Fruit fly (Drosophila melanogaster): ENCODE results near the gene CenG1A.

DNA sequence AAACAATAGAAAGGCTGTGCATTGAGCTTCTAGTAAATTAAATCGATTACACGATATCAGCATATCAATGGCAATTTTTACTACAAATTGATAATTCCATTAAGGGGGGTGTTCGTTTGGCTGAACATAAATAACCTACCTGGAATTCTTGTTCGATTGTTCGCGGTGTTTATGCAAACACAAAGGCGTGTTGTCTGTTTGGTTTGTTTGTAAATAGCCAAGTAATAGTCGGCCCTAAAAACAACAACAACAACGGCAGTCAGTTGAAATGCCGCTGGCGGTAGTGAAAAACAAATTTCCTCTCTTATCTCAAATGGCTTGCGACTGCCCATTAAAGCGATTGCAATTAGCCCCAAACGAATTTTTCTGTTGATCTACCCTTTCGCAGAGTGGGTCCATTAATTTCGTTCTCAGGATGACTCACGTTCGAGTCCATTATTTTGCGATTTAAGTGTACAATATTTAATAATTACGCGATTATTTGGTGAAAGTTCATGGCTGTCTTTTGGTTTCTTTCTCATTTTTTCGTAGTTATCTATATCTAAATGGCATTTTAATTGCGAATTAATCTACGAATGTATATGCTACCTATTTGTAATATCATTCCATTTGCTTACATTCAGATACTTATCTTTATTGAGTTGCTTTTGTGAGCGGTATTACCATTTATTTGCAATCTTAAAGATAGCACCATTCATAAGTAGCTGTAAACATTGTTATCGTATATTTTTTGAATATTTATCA, 3.5 kb downstream of the CenG1A start:
- no peak for TF ChIP-seq CG11902 (GFP tag; optimal IDR thresholded peaks at IDR 0.05)
- TF ChIP-seq CG10631 (GFP tag; optimal IDR thresholded peaks at IDR 0.05): no peak
- TF ChIP-seq fd85E (GFP tag; optimal IDR thresholded peaks at IDR 0.05): no peak
- TF ChIP-seq CG11294 (GFP tag; IDR thresholded peaks at IDR 0.05): no peak
- TF ChIP-seq Gug (GFP tag; IDR thresholded peaks at IDR 0.05): no peak
- TF ChIP-seq acj6 (GFP tag; optimal IDR thresholded peaks at IDR 0.05): no peak
- TF ChIP-seq CG6854 (GFP tag; optimal IDR thresholded peaks at IDR 0.05): no peak
- no peak for TF ChIP-seq salr (GFP tag; optimal IDR thresholded peaks at IDR 0.05)
- TF ChIP-seq Blimp-1 (GFP tag; optimal IDR thresholded peaks at IDR 0.05): no peak
- TF ChIP-seq CG31627 (GFP tag; optimal IDR thresholded peaks at IDR 0.05): peak; percentile 17

Measured in whole organism, prepupa.